Fruit fly (Drosophila melanogaster) whole organism, embryonic: ENCODE data around the gene dgt6.

ENCODE experiments used
- CG1024 ChIP-seq: fragments of 200-800 bp; sonication (Bioruptor generic); IDR thresholded peaks from 2 replicates; pipeline ENCODE4 v1.3.6; 2022; ENCODE audit warnings: missing biosample characterization, missing genetic modification characterization
- CG11247 ChIP-seq: fragments of 200-800 bp; sonication (Bioruptor generic); IDR thresholded peaks from 2 replicates; pipeline ENCODE4 v1.3.6; 2022; ENCODE audit warnings: missing biosample characterization, missing genetic modification characterization
- CG11696 ChIP-seq: fragments of 200-800 bp; sonication (Bioruptor generic); IDR thresholded peaks from 2 replicates; pipeline ENCODE4 v1.3.6; 2022; ENCODE audit warnings: missing biosample characterization, missing genetic modification characterization
- CG11723 ChIP-seq: fragments of 200-800 bp; sonication (Bioruptor generic); optimal IDR thresholded peaks from 2 replicates; lab custom pipeline; 2017; ENCODE audit warnings: missing biosample characterization, mild to moderate bottlenecking, missing genetic modification characterization
- CG12744 ChIP-seq: fragments of 200-800 bp; sonication (Bioruptor generic); optimal IDR thresholded peaks from 2 replicates; lab custom pipeline; 2016; ENCODE audit warnings: missing biosample characterization, missing genetic modification characterization
- CG12769 ChIP-seq: fragments of 200-800 bp; sonication (Bioruptor generic); optimal IDR thresholded peaks from 2 replicates; lab custom pipeline; 2019; ENCODE audit warnings: missing biosample characterization, mild to moderate bottlenecking, missing genetic modification characterization, moderate library complexity
- CG13287 ChIP-seq: fragments of 200-800 bp; sonication (Bioruptor generic); IDR thresholded peaks from 2 replicates; pipeline ENCODE4 v1.3.6; 2022; ENCODE audit warnings: missing biosample characterization, missing genetic modification characterization; ENCODE audit not compliant: partially characterized antibody
- CG13894 ChIP-seq: fragments of 200-800 bp; sonication (Bioruptor generic); optimal IDR thresholded peaks from 3 replicates; lab custom pipeline; 2018; ENCODE audit warnings: missing biosample characterization, mild to moderate bottlenecking, missing genetic modification characterization, moderate library complexity
- CG14860 ChIP-seq: fragments of 200-800 bp; sonication (Bioruptor generic); IDR thresholded peaks from 3 replicates; pipeline ENCODE4 v1.3.6; 2022; ENCODE audit warnings: missing biosample characterization, missing genetic modification characterization; ENCODE audit not compliant: partially characterized antibody
- CG16813 ChIP-seq: fragments of 200-800 bp; sonication (Bioruptor generic); IDR thresholded peaks from 3 replicates; pipeline ENCODE4 v1.3.6; 2022; ENCODE audit warnings: missing biosample characterization, missing genetic modification characterization; ENCODE audit not compliant: partially characterized antibody
- CG16863 ChIP-seq: fragments of 200-800 bp; sonication (Bioruptor generic); optimal IDR thresholded peaks from 3 replicates; lab custom pipeline; 2016; ENCODE audit warnings: missing biosample characterization, missing genetic modification characterization
- CG17802 ChIP-seq: fragments of 200-800 bp; sonication (Bioruptor generic); optimal IDR thresholded peaks from 2 replicates; lab custom pipeline; 2018; ENCODE audit warnings: missing biosample characterization, mild to moderate bottlenecking, missing genetic modification characterization, moderate library complexity
- CG18262 ChIP-seq: fragments of 200-800 bp; optimal IDR thresholded peaks from 3 replicates; lab custom pipeline; 2019; ENCODE audit warnings: missing biosample characterization, mild to moderate bottlenecking, missing genetic modification characterization, moderate library complexity
- CG18619 ChIP-seq: fragments of 200-800 bp; sonication (Bioruptor generic); optimal IDR thresholded peaks from 3 replicates; lab custom pipeline; 2017; ENCODE audit warnings: missing biosample characterization, mild to moderate bottlenecking, missing genetic modification characterization
- CG18764 ChIP-seq: fragments of 200-800 bp; sonication (Bioruptor generic); optimal IDR thresholded peaks from 3 replicates; lab custom pipeline; 2016; ENCODE audit warnings: missing biosample characterization, missing genetic modification characterization
- CG2712 ChIP-seq: fragments of 200-800 bp; optimal IDR thresholded peaks from 3 replicates; lab custom pipeline; 2019; ENCODE audit warnings: missing biosample characterization, mild to moderate bottlenecking, missing genetic modification characterization, moderate library complexity
- CG34376 ChIP-seq: fragments of 200-800 bp; sonication (Bioruptor generic); optimal IDR thresholded peaks from 2 replicates; lab custom pipeline; 2018; ENCODE audit warnings: missing biosample characterization, mild to moderate bottlenecking, missing genetic modification characterization
- CG4328 ChIP-seq: fragments of 200-800 bp; sonication (Bioruptor generic); optimal IDR thresholded peaks from 3 replicates; lab custom pipeline; 2017; ENCODE audit warnings: missing biosample characterization, missing genetic modification reagents, missing genetic modification characterization
- CG6689 ChIP-seq: fragments of 200-800 bp; sonication (Bioruptor generic); IDR thresholded peaks from 2 replicates; pipeline ENCODE4 v1.3.6; 2022; ENCODE audit warnings: missing biosample characterization, missing genetic modification characterization
- CG6765 ChIP-seq: fragments of 200-800 bp; sonication (Bioruptor generic); optimal IDR thresholded peaks from 3 replicates; lab custom pipeline; 2017; ENCODE audit warnings: missing biosample characterization, mild to moderate bottlenecking, missing genetic modification characterization
- CG7839 ChIP-seq: fragments of 200-800 bp; sonication (Bioruptor generic); optimal IDR thresholded peaks from 3 replicates; lab custom pipeline; 2018; ENCODE audit warnings: missing biosample characterization, mild to moderate bottlenecking, missing genetic modification characterization, moderate library complexity
- CG8089 ChIP-seq: fragments of 200-800 bp; sonication (Bioruptor generic); optimal IDR thresholded peaks from 3 replicates; lab custom pipeline; 2016; ENCODE audit warnings: missing biosample characterization, missing genetic modification characterization
- CG8359 ChIP-seq: fragments of 200-800 bp; sonication (Bioruptor generic); optimal IDR thresholded peaks from 2 replicates; lab custom pipeline; 2017; ENCODE audit warnings: missing biosample characterization, mild to moderate bottlenecking, missing genetic modification characterization, borderline replicate concordance
- Dad ChIP-seq: fragments of 200-800 bp; sonication (Bioruptor generic); optimal IDR thresholded peaks from 3 replicates; lab custom pipeline; 2016; ENCODE audit warnings: missing biosample characterization, missing genetic modification characterization
- Eip74EF ChIP-seq, 2 experiments: fragments of 200-800 bp in 1 of 2; fragments of >200 bp in 1 of 2; sonication (Bioruptor generic) in 1 of 2; optimal IDR thresholded peaks; 2 replicates each; lab custom pipeline; 2017 to 2019; ENCODE audit warnings: missing biosample characterization in 2 of 2, missing genetic modification characterization in 2 of 2, mild to moderate bottlenecking in 1 of 2, moderate library complexity in 1 of 2
- Elba2 ChIP-seq: fragments of 200-800 bp; sonication (Bioruptor generic); optimal IDR thresholded peaks from 3 replicates; lab custom pipeline; 2016; ENCODE audit warnings: missing biosample characterization, missing genetic modification characterization
- Fer2 ChIP-seq: fragments of 200-800 bp; sonication (Bioruptor generic); optimal IDR thresholded peaks from 2 replicates; lab custom pipeline; 2018; ENCODE audit warnings: missing biosample characterization, mild to moderate bottlenecking, missing genetic modification characterization, moderate library complexity
- HLHmδ ChIP-seq: fragments of 200-800 bp; sonication (Bioruptor generic); optimal IDR thresholded peaks from 2 replicates; lab custom pipeline; 2018; ENCODE audit warnings: missing biosample characterization, mild to moderate bottlenecking, missing genetic modification characterization, moderate library complexity
- Hr51 ChIP-seq, 2 experiments: fragments of 200-800 bp; sonication (Bioruptor generic); optimal IDR thresholded peaks; 2 replicates in 1 of 2; 3 replicates in 1 of 2; lab custom pipeline; 2016 to 2018; ENCODE audit warnings: missing biosample characterization in 2 of 2, missing genetic modification characterization in 2 of 2, mild to moderate bottlenecking in 1 of 2, moderate library complexity in 1 of 2
- Max ChIP-seq: fragments of 200-800 bp; sonication (Bioruptor generic); optimal IDR thresholded peaks from 2 replicates; lab custom pipeline; 2016; ENCODE audit warnings: missing biosample characterization, mild to moderate bottlenecking, missing genetic modification characterization
- Six4 ChIP-seq: fragments of 200-800 bp; sonication (Bioruptor generic); optimal IDR thresholded peaks from 2 replicates; lab custom pipeline; 2016; ENCODE audit warnings: missing biosample characterization, missing genetic modification characterization
- ab ChIP-seq: fragments of 200-800 bp; sonication (Bioruptor generic); optimal IDR thresholded peaks from 2 replicates; lab custom pipeline; 2016; ENCODE audit warnings: missing biosample characterization, missing genetic modification characterization
- caup ChIP-seq: fragments of 200-800 bp; sonication (Bioruptor generic); optimal IDR thresholded peaks from 3 replicates; lab custom pipeline; 2017; ENCODE audit warnings: missing biosample characterization, mild to moderate bottlenecking, missing genetic modification characterization, moderate library complexity; ENCODE audit not compliant: severe bottlenecking
- danr ChIP-seq: fragments of 200-800 bp; sonication (Bioruptor generic); IDR thresholded peaks from 2 replicates; pipeline ENCODE4 v1.3.6; 2022; ENCODE audit warnings: missing biosample characterization, missing genetic modification characterization
- fu2 ChIP-seq: fragments of 200-800 bp; sonication (Bioruptor generic); optimal IDR thresholded peaks from 2 replicates; lab custom pipeline; 2016; ENCODE audit warnings: missing biosample characterization, missing genetic modification characterization
- gsb ChIP-seq: fragments of 200-800 bp; sonication (Bioruptor generic); IDR thresholded peaks from 2 replicates; pipeline ENCODE4 v1.3.6; 2022; ENCODE audit warnings: missing biosample characterization, missing genetic modification characterization
- hb ChIP-seq: fragments of 200-800 bp; sonication (Bioruptor generic); IDR thresholded peaks from 3 replicates; pipeline ENCODE4 v1.3.6; 2022; ENCODE audit warnings: missing biosample characterization, missing genetic modification characterization; ENCODE audit not compliant: partially characterized antibody
- kay ChIP-seq: fragments of 200-800 bp; sonication (Bioruptor generic); optimal IDR thresholded peaks from 2 replicates; lab custom pipeline; 2016; ENCODE audit warnings: missing biosample characterization, missing genetic modification characterization
- klu ChIP-seq: fragments of 200-800 bp; sonication (Bioruptor generic); IDR thresholded peaks from 2 replicates; pipeline ENCODE4 v1.3.6; 2022; ENCODE audit warnings: missing biosample characterization, missing genetic modification characterization
- otp ChIP-seq: fragments of 200-800 bp; sonication (Bioruptor generic); IDR thresholded peaks from 3 replicates; pipeline ENCODE4, ENCODE4 v1.3.6; 2022; ENCODE audit warnings: missing biosample characterization, missing genetic modification characterization
- p53 ChIP-seq: fragments of 200-800 bp; sonication (Bioruptor generic); optimal IDR thresholded peaks from 2 replicates; lab custom pipeline; 2016; ENCODE audit warnings: missing biosample characterization, missing genetic modification characterization
- pb ChIP-seq: fragments of 200-800 bp; sonication (Bioruptor generic); optimal IDR thresholded peaks from 3 replicates; lab custom pipeline; 2016; ENCODE audit warnings: missing biosample characterization, missing genetic modification characterization
- pita ChIP-seq: fragments of 200-800 bp; sonication (Bioruptor generic); optimal IDR thresholded peaks from 2 replicates; lab custom pipeline; 2017; ENCODE audit warnings: missing biosample characterization, mild to moderate bottlenecking, missing genetic modification characterization
- pzg ChIP-seq: fragments of 200-800 bp; sonication (Bioruptor generic); optimal IDR thresholded peaks from 3 replicates; lab custom pipeline; 2018; ENCODE audit warnings: missing biosample characterization, mild to moderate bottlenecking, missing genetic modification characterization, moderate library complexity
- sr ChIP-seq: fragments of 200-800 bp; sonication (Bioruptor generic); IDR thresholded peaks from 3 replicates; pipeline ENCODE4 v1.3.6; 2022; ENCODE audit warnings: missing biosample characterization, missing genetic modification characterization
- zfh2 ChIP-seq: fragments of 200-800 bp; sonication (Bioruptor generic); optimal IDR thresholded peaks from 2 replicates; lab custom pipeline; 2016; ENCODE audit warnings: missing biosample characterization, missing genetic modification characterization

Gene dgt6

dm6 chr3R:29148072-29148471 is 17.3 kb upstream of the dgt6 start, which contains the start of the genes CG11882 and Pglym78 (continued):
- TF ChIP-seq CG12769 (tag; lab: Kevin White, UChicago): no peak
- no peak for TF ChIP-seq CG8089
- peak; percentile 78 for TF ChIP-seq CG13287 (GFP tag; lab: Robert Waterston, UW)
- TF ChIP-seq fu2 (GFP tag; lab: Kevin White, UChicago): peak; percentile 46
- TF ChIP-seq pb (GFP tag; lab: Kevin White, UChicago): no peak
- TF ChIP-seq Eip74EF (GFP tag; optimal IDR thresholded peaks at IDR 0.05; lab: Kevin White, UChicago): no peak
- peak; percentile 48; the same call in 1 of the 2 replicates for TF ChIP-seq CG11247 (GFP tag; lab: Robert Waterston, UW)
- peak; percentile 21 for TF ChIP-seq CG34376
- peak; percentile 74 for TF ChIP-seq CG13894
- peak; percentile 44 for TF ChIP-seq caup
- peak; percentile 54 for TF ChIP-seq CG2712 (tag; lab: Kevin White, UChicago)
- TF ChIP-seq CG16863 (GFP tag; lab: Kevin White, UChicago): peak; percentile 25
- peak; percentile 61; the same call in 1 of the 3 replicates for TF ChIP-seq otp (GFP tag; lab: Robert Waterston, UW)
- TF ChIP-seq Elba2 (GFP tag; lab: Kevin White, UChicago): peak; percentile 81
- peak; percentile 23 for TF ChIP-seq CG12744 (GFP tag; lab: Kevin White, UChicago)
- no peak for TF ChIP-seq CG4328 (GFP tag; lab: Kevin White, UChicago)
- 0 out of 2 replicates have a peak, but pooled peaks have one; percentile 14 for TF ChIP-seq CG1024 (GFP tag; lab: Robert Waterston, UW)
- peak; percentile 24 for TF ChIP-seq HLHmδ
- no peak for TF ChIP-seq CG7839
- TF ChIP-seq klu (GFP tag; lab: Robert Waterston, UW): no peak
- TF ChIP-seq pita (GFP tag; lab: Kevin White, UChicago): no peak
- TF ChIP-seq sr (GFP tag; lab: Robert Waterston, UW): no peak
- TF ChIP-seq CG6765: no peak
- TF ChIP-seq hb (GFP tag; lab: Robert Waterston, UW): no peak
- peak; percentile 1 for TF ChIP-seq CG18619 (GFP tag; lab: Kevin White, UChicago)
- peak; percentile 16 to 31 for TF ChIP-seq Hr51 (GFP tag; optimal IDR thresholded peaks at IDR 0.05; lab: Kevin White, UChicago)
- no peak for TF ChIP-seq CG18262
- no peak for TF ChIP-seq Max (GFP tag; lab: Kevin White, UChicago)
- no peak for TF ChIP-seq ab (GFP tag; lab: Kevin White, UChicago)
- no peak for TF ChIP-seq CG8359 (GFP tag; lab: Kevin White, UChicago)
- TF ChIP-seq danr (GFP tag; lab: Robert Waterston, UW): no peak
- TF ChIP-seq CG6689 (GFP tag; lab: Robert Waterston, UW): peak; percentile 22; the same call in 1 of the 2 replicates
- TF ChIP-seq pzg (GFP tag; lab: Kevin White, UChicago): peak; percentile 98
- no peak for TF ChIP-seq CG16813
- TF ChIP-seq CG14860 (GFP tag; lab: Robert Waterston, UW): no peak
- TF ChIP-seq p53 (GFP tag; lab: Kevin White, UChicago): peak; percentile 41
- TF ChIP-seq gsb: peak; percentile 28; the same call in 1 of the 2 replicates
- TF ChIP-seq CG18764: peak; percentile 25
- TF ChIP-seq zfh2 (GFP tag; lab: Kevin White, UChicago): peak; percentile 63
- no peak for TF ChIP-seq Fer2 (tag; lab: Kevin White, UChicago)
- peak; percentile 17 for TF ChIP-seq Six4 (GFP tag; lab: Kevin White, UChicago)
- TF ChIP-seq kay (GFP tag; lab: Kevin White, UChicago): peak; percentile 20
- TF ChIP-seq Dad (GFP tag; lab: Kevin White, UChicago): peak; percentile 48
- no peak for TF ChIP-seq CG11723 (GFP tag; lab: Kevin White, UChicago)
- TF ChIP-seq CG11696: no peak
- no peak for TF ChIP-seq CG17802 (tag; lab: Kevin White, UChicago)
